Worm (Caenorhabditis elegans): ENCODE results near the gene ccar-1.

Gene ccar-1

ce11 chrIV:14033502-14033751 is 37.9 kb upstream of the ccar-1 start:
- TF ChIP-seq egl-27 (tag; optimal IDR thresholded peaks at IDR 0.05) (no peak), dmd-4 (tag; optimal IDR thresholded peaks at IDR 0.05) (no peak), mbf-1 (tag; optimal IDR thresholded peaks at IDR 0.05) (no peak), nhr-25 (tag; optimal IDR thresholded peaks at IDR 0.05) (no peak), ztf-1 (GFP tag; conservative IDR thresholded peaks at IDR 0.05) (no peak), gmeb-1 (tag; optimal IDR thresholded peaks at IDR 0.05) (no peak), Y55F3AM.14 (GFP tag; optimal IDR thresholded peaks at IDR 0.05) (no peak), sem-4 (tag; optimal IDR thresholded peaks at IDR 0.05) (peak; percentile 28), snpc-4 (tag; optimal IDR thresholded peaks at IDR 0.05) (no peak), elt-3 (tag; optimal IDR thresholded peaks at IDR 0.05) (no peak), aly-2 (tag; optimal IDR thresholded peaks at IDR 0.05) (no peak), unc-39 (tag; optimal IDR thresholded peaks at IDR 0.05) (no peak), lin-11 (tag; optimal IDR thresholded peaks at IDR 0.05) (no peak), F13H6.1 (tag; optimal IDR thresholded peaks at IDR 0.05) (peak; percentile 100), nhr-11 (tag; optimal IDR thresholded peaks at IDR 0.05) (no peak), ztf-11 (tag; optimal IDR thresholded peaks at IDR 0.05) (no peak), ama-1 (optimal IDR thresholded peaks at IDR 0.05) (no peak), peb-1 (tag; optimal IDR thresholded peaks at IDR 0.05) (no peak), sma-9 (GFP tag; optimal IDR thresholded peaks at IDR 0.05) (no peak), sma-9 (tag; optimal IDR thresholded peaks at IDR 0.05) (peak; percentile 81), alr-1 (tag; optimal IDR thresholded peaks at IDR 0.05) (no peak), nhr-129 (tag; optimal IDR thresholded peaks at IDR 0.05) (no peak), elt-1 (tag; optimal IDR thresholded peaks at IDR 0.05) (no peak), ceh-16 (tag; optimal IDR thresholded peaks at IDR 0.05) (no peak), lin-39 (tag; optimal IDR thresholded peaks at IDR 0.05) (no peak), ZK546.5 (tag; optimal IDR thresholded peaks at IDR 0.05) (no peak), nhr-10 (tag; optimal IDR thresholded peaks at IDR 0.05) (no peak)

DNA sequence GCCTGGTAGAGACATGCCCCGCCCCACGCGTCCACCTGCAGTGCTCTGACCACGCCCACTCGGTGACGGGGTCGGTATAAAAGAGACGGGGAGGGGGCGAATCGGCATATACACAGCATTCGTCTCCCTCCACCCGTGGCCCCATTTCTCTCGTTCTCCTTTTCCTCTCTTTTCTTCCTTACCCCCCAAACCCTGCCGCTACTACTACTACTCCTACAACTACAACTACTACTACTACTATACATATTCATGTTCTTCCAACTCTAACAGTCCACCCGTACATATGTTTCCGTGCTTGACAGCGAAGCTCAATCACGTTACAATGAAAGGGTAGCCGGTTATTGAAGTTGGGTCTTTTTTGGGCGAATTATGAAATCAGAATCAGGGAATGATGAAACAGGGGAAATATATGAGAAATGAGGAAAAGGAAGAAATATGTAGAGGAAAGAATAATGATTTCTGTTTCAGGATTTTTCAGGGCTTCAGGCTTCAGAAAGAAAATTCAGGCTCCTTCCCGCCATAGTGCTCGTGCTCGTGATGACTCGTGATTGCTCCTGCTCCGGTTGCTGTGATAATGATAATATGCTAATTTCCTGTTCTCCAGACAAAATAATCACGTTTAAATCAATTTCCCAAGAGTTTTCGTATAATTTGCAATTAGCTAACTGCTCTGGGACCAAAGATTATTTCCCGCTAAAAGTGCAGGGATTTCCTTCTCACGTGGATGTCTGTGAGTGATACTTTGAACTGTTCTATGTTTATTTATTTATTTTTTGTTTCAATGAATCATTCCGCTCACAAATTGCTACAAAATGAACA is 37.4 kb upstream of the ccar-1 start:
- TF ChIP-seq aly-2 (tag; optimal IDR thresholded peaks at IDR 0.05) (no peak), nhr-25 (tag; optimal IDR thresholded peaks at IDR 0.05) (peak; percentile 83), nhr-77 (tag; optimal IDR thresholded peaks at IDR 0.05) (no peak), blmp-1 (tag; optimal IDR thresholded peaks at IDR 0.05; ENCODE audit: insufficient read depth) (no peak), egl-27 (tag; optimal IDR thresholded peaks at IDR 0.05) (peak; percentile 74), ceh-82 (tag; optimal IDR thresholded peaks at IDR 0.05) (peak; percentile 66), zag-1 (tag; optimal IDR thresholded peaks at IDR 0.05) (peak; percentile 80), ztf-11 (tag; optimal IDR thresholded peaks at IDR 0.05) (peak; percentile 72), nhr-10 (tag; optimal IDR thresholded peaks at IDR 0.05) (peak; percentile 19), mdl-1 (tag; optimal IDR thresholded peaks at IDR 0.05) (peak; percentile 87), elt-3 (tag; optimal IDR thresholded peaks at IDR 0.05) (no peak), nhr-6 (tag; optimal IDR thresholded peaks at IDR 0.05) (peak; percentile 42), ztf-4 (tag; optimal IDR thresholded peaks at IDR 0.05) (no peak), alr-1 (tag; optimal IDR thresholded peaks at IDR 0.05) (no peak), ama-1 (optimal IDR thresholded peaks at IDR 0.05) (peak; percentile 100), nhr-129 (tag; optimal IDR thresholded peaks at IDR 0.05) (peak; percentile 96), sma-3 (GFP tag; optimal IDR thresholded peaks at IDR 0.05) (peak; percentile 68), lsy-2 (tag; optimal IDR thresholded peaks at IDR 0.05) (peak; percentile 28 to 65), elt-1 (tag; optimal IDR thresholded peaks at IDR 0.05) (peak; percentile 44), nhr-237 (tag; optimal IDR thresholded peaks at IDR 0.05) (peak; percentile 35), mab-5 (tag; optimal IDR thresholded peaks at IDR 0.05) (peak; percentile 77), snpc-4 (tag; optimal IDR thresholded peaks at IDR 0.05) (no peak), lin-11 (tag; optimal IDR thresholded peaks at IDR 0.05) (peak; percentile 81), unc-55 (GFP tag; optimal IDR thresholded peaks at IDR 0.05) (peak; percentile 60), nhr-21 (tag; optimal IDR thresholded peaks at IDR 0.05) (peak; percentile 71), dmd-4 (tag; optimal IDR thresholded peaks at IDR 0.05) (peak; percentile 18), unc-39 (tag; optimal IDR thresholded peaks at IDR 0.05) (peak; percentile 49), lin-13 (GFP tag; optimal IDR thresholded peaks at IDR 0.05) (peak; percentile 67), lin-39 (tag; optimal IDR thresholded peaks at IDR 0.05) (no peak), ZK546.5 (tag; optimal IDR thresholded peaks at IDR 0.05) (no peak), Y55F3AM.14 (GFP tag; optimal IDR thresholded peaks at IDR 0.05) (peak; percentile 62), F13H6.1 (tag; optimal IDR thresholded peaks at IDR 0.05) (no peak), unc-62 (GFP tag; optimal IDR thresholded peaks at IDR 0.05) (peak; percentile 68), fos-1 (tag; optimal IDR thresholded peaks at IDR 0.05) (peak; percentile 77), crh-2 (tag; optimal IDR thresholded peaks at IDR 0.05) (peak; percentile 79), gmeb-1 (tag; optimal IDR thresholded peaks at IDR 0.05) (peak; percentile 48), ztf-1 (GFP tag; conservative IDR thresholded peaks at IDR 0.05) (0 out of 2 replicates have a peak, but pooled peaks have one; percentile 33), nhr-23 (tag; optimal IDR thresholded peaks at IDR 0.05) (no peak), R02D3.7 (tag; optimal IDR thresholded peaks at IDR 0.05) (no peak), peb-1 (tag; optimal IDR thresholded peaks at IDR 0.05) (peak; percentile 66), nhr-12 (tag; optimal IDR thresholded peaks at IDR 0.05) (no peak), ceh-16 (tag; optimal IDR thresholded peaks at IDR 0.05) (peak; percentile 96), sma-9 (GFP tag; optimal IDR thresholded peaks at IDR 0.05) (peak; percentile 96), sma-9 (tag; optimal IDR thresholded peaks at IDR 0.05) (no peak), sem-4 (tag; optimal IDR thresholded peaks at IDR 0.05) (peak; percentile 77), nhr-11 (tag; optimal IDR thresholded peaks at IDR 0.05) (peak; percentile 20), C34F6.9 (tag; optimal IDR thresholded peaks at IDR 0.05) (peak; percentile 42)
